Fruit fly (Drosophila melanogaster) whole organism, wandering third instar larva: ENCODE data around the gene Sh3beta.

ENCODE experiments used
- Jra ChIP-seq: sonication (Bioruptor generic); optimal IDR thresholded peaks from 2 replicates; lab custom pipeline; 2016; ENCODE audit warnings: missing biosample characterization, missing genetic modification characterization
- Myc ChIP-seq: fragments of >200 bp; optimal IDR thresholded peaks from 2 replicates; lab custom pipeline; 2017
- br ChIP-seq: fragments of 200-800 bp; sonication (Bioruptor generic); optimal IDR thresholded peaks from 2 replicates; lab custom pipeline; 2016; ENCODE audit warnings: missing biosample characterization, missing genetic modification characterization
- h ChIP-seq: fragments of 200-800 bp; sonication (Bioruptor generic); optimal IDR thresholded peaks from 3 replicates; lab custom pipeline; 2016; ENCODE audit warnings: missing biosample characterization, mild to moderate bottlenecking, missing genetic modification characterization
- lola ChIP-seq: fragments of >200 bp; optimal IDR thresholded peaks from 2 replicates; lab custom pipeline; 2017; ENCODE audit warnings: missing biosample characterization, missing genetic modification characterization
- usp ChIP-seq: fragments of >200 bp; optimal IDR thresholded peaks from 2 replicates; lab custom pipeline; 2017; ENCODE audit warnings: missing biosample characterization, missing genetic modification characterization

dm6 chr3L:7401972-7402371 lies 32.9 kb upstream of the Sh3beta start:
- TF ChIP-seq lola (GFP tag; lab: Kevin White, UChicago), result no peak
- TF ChIP-seq Jra (GFP tag; lab: Kevin White, UChicago), result no peak
- TF ChIP-seq h (GFP tag; lab: Kevin White, UChicago), result no peak
- TF ChIP-seq br, result no peak
- no peak for TF ChIP-seq usp (GFP tag; lab: Kevin White, UChicago)
- TF ChIP-seq Myc (lab: Kevin White, UChicago), result no peak
